Fruit fly (Drosophila melanogaster): Measurements from ENCODE around the gene mew.

The mew gene

DNA sequence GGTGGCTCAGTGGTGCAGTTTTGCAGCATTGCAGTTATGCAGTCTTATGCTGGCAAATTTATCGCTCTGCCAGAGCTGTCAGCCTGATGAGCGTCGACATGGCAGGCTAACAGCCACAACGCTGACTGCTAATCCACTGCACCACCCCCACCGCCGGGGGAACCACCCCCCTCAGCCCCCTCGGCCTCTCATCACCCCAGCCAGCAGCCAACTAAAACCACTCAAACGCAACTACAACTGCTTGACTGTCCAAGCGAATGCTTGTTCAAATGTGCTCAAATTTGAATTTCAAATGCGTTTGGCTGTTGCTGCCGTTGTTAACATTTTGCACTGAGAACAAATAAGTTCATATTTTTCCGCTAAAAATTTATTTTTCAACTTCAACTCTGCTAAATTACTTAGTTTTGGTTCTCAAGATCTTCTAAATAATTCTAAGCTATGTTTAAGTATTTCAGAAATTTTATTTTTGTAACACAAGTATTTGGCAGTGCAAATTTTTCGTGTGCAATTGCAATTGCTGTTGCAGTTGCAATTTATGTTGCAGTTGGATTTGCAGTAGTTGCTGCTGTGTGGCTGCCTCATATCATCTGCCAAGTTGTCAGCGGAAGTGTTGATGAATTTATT, 19.9 kb downstream of the mew start (continued):
- TF ChIP-seq CG10431 (GFP tag; optimal IDR thresholded peaks at IDR 0.05) (no peak), nmo (GFP tag; optimal IDR thresholded peaks at IDR 0.05) (peak; percentile 23), phol (tag; optimal IDR thresholded peaks at IDR 0.05) (peak; percentile 39), CG6254 (GFP tag; optimal IDR thresholded peaks at IDR 0.05) (no peak), dpn (GFP tag; optimal IDR thresholded peaks at IDR 0.05) (peak in 1 of 2 experiments; percentile 7), Sin3A (optimal IDR thresholded peaks at IDR 0.05) (no peak), CG2712 (tag; optimal IDR thresholded peaks at IDR 0.05) (peak; percentile 34), CG11093 (GFP tag; IDR thresholded peaks at IDR 0.05) (no peak), grau (tag; optimal IDR thresholded peaks at IDR 0.05) (peak; percentile 12), gce (GFP tag; IDR thresholded peaks at IDR 0.05) (no peak), tll (GFP tag; optimal IDR thresholded peaks at IDR 0.05) (no peak), chn (GFP tag; optimal IDR thresholded peaks at IDR 0.05) (peak; percentile 0), CG17612 (GFP tag; IDR thresholded peaks at IDR 0.05) (no peak), CG33213 (GFP tag; optimal IDR thresholded peaks at IDR 0.05) (no peak), Nf-YA (GFP tag; IDR thresholded peaks at IDR 0.05) (no peak), vfl (GFP tag; optimal IDR thresholded peaks at IDR 0.05) (no peak), CG4404 (GFP tag; IDR thresholded peaks at IDR 0.05) (no peak), esg (GFP tag; conservative IDR thresholded peaks at IDR 0.05) (no peak), CG17912 (GFP tag; optimal IDR thresholded peaks at IDR 0.05) (no peak), CG12104 (GFP tag; optimal IDR thresholded peaks at IDR 0.05) (no peak), unpg (GFP tag; optimal IDR thresholded peaks at IDR 0.05) (peak; percentile 39), CG3726 (GFP tag; IDR thresholded peaks at IDR 0.05) (no peak), CG2116 (GFP tag; optimal IDR thresholded peaks at IDR 0.05) (no peak), pan (optimal IDR thresholded peaks at IDR 0.05) (no peak), pan (GFP tag; optimal IDR thresholded peaks at IDR 0.05 in 1 of 2, IDR thresholded peaks at IDR 0.05 in 1 of 2) (no peak), gem (tag; optimal IDR thresholded peaks at IDR 0.05) (peak; percentile 60), BEAF-32 (GFP tag; optimal IDR thresholded peaks at IDR 0.05) (no peak), Oli (tag; optimal IDR thresholded peaks at IDR 0.05) (peak; percentile 21), sens-2 (GFP tag; IDR thresholded peaks at IDR 0.05) (no peak), Mad (GFP tag; optimal IDR thresholded peaks at IDR 0.05) (no peak), Sox100B (GFP tag; optimal IDR thresholded peaks at IDR 0.05) (peak; percentile 6), CoRest (tag; optimal IDR thresholded peaks at IDR 0.05) (peak; percentile 9), CG9932 (GFP tag; IDR thresholded peaks at IDR 0.05) (no peak), pb (GFP tag; optimal IDR thresholded peaks at IDR 0.05) (no peak), YL-1 (GFP tag; optimal IDR thresholded peaks at IDR 0.05) (no peak), CG2120 (GFP tag; optimal IDR thresholded peaks at IDR 0.05) (no peak), CG5180 (GFP tag; optimal IDR thresholded peaks at IDR 0.05) (peak; percentile 50), ind (GFP tag; optimal IDR thresholded peaks at IDR 0.05) (no peak), Gsc (GFP tag; IDR thresholded peaks at IDR 0.05) (no peak), CG17359 (tag; optimal IDR thresholded peaks at IDR 0.05) (peak; percentile 29), CG3407 (GFP tag; optimal IDR thresholded peaks at IDR 0.05) (no peak), ap (GFP tag; IDR thresholded peaks at IDR 0.05) (no peak), CG14050 (GFP tag; IDR thresholded peaks at IDR 0.05) (no peak), tgo (GFP tag; IDR thresholded peaks at IDR 0.05) (peak; percentile 30; the same call in 1 of the 3 replicates), ara (GFP tag; IDR thresholded peaks at IDR 0.05) (no peak)
